5 worm cellular contexts compared by ENCODE assay signal in genomic region chrV:11314025-11314880, ce11.
TF ChIP-seq lines count a peak whose summit lies in the region.

No protein-coding gene starts in this region.

TF ChIP-seq in whole organism, L1 larva, 84 proteins besides CTCF, POLR2A, EP300 and RAD21 (continues in another document):
- TF ChIP-seq lin-13 (GFP tag; optimal IDR thresholded peaks at IDR 0.05; lab: Kevin White, UChicago) (peak; percentile 59), egl-13 (tag; optimal IDR thresholded peaks at IDR 0.05; lab: Kevin White, UChicago) (peak; percentile 9), xbp-1 (tag; optimal IDR thresholded peaks at IDR 0.05; lab: Kevin White, UChicago) (peak; percentile 66), nhr-237 (tag; optimal IDR thresholded peaks at IDR 0.05; lab: Kevin White, UChicago) (no peak), snu-23 (GFP tag; optimal IDR thresholded peaks at IDR 0.05; lab: Kevin White, UChicago) (peak; percentile 70), mef-2 (tag; optimal IDR thresholded peaks at IDR 0.05; lab: Kevin White, UChicago) (no peak), tbx-2 (tag; optimal IDR thresholded peaks at IDR 0.05; lab: Kevin White, UChicago) (peak; percentile 64), blmp-1 (tag; optimal IDR thresholded peaks at IDR 0.05; lab: Kevin White, UChicago) (peak; percentile 67), jun-1 (tag; optimal IDR thresholded peaks at IDR 0.05; lab: Kevin White, UChicago) (peak; percentile 82), mdl-1 (tag; optimal IDR thresholded peaks at IDR 0.05; lab: Kevin White, UChicago) (peak in 1 of 2 experiments; percentile 85), unc-86 (tag; optimal IDR thresholded peaks at IDR 0.05; lab: Kevin White, UChicago) (peak; percentile 31), tlp-1 (tag; optimal IDR thresholded peaks at IDR 0.05; lab: Kevin White, UChicago) (no peak), nhr-76 (tag; optimal IDR thresholded peaks at IDR 0.05; lab: Kevin White, UChicago) (no peak), dsc-1 (tag; optimal IDR thresholded peaks at IDR 0.05; lab: Kevin White, UChicago) (peak; percentile 84), elt-2 (tag; optimal IDR thresholded peaks at IDR 0.05; lab: Kevin White, UChicago) (peak; percentile 66), C34B4.2 (tag; optimal IDR thresholded peaks at IDR 0.05; lab: Kevin White, UChicago) (no peak), ceh-63 (GFP tag; optimal IDR thresholded peaks at IDR 0.05; lab: Kevin White, UChicago) (no peak), isw-1 (GFP tag; IDR thresholded peaks at IDR 0.05; lab: Robert Waterston, UW) (no peak), snpc-4 (tag; optimal IDR thresholded peaks at IDR 0.05; lab: Kevin White, UChicago) (peak; percentile 70)

TF ChIP-seq in whole organism, L3 larva, 47 proteins besides CTCF, POLR2A, EP300 and RAD21 (continues in another document):
- TF ChIP-seq nhr-77 (tag; optimal IDR thresholded peaks at IDR 0.05; lab: Kevin White, UChicago) (no peak), egl-27 (tag; optimal IDR thresholded peaks at IDR 0.05; lab: Kevin White, UChicago) (peak; percentile 55), nhr-12 (tag; optimal IDR thresholded peaks at IDR 0.05; lab: Kevin White, UChicago) (no peak), nhr-43 (tag; optimal IDR thresholded peaks at IDR 0.05; lab: Kevin White, UChicago; ENCODE audit: poor library complexity, severe bottlenecking) (peak; percentile 83), elt-1 (tag; optimal IDR thresholded peaks at IDR 0.05; lab: Kevin White, UChicago) (peak; percentile 41), pqm-1 (tag; optimal IDR thresholded peaks at IDR 0.05; lab: Kevin White, UChicago) (peak; percentile 39), lin-39 (tag; optimal IDR thresholded peaks at IDR 0.05; lab: Kevin White, UChicago) (peak; percentile 77), pha-4 (tag; optimal IDR thresholded peaks at IDR 0.05; lab: Kevin White, UChicago) (peak; percentile 88), ZK546.5 (tag; optimal IDR thresholded peaks at IDR 0.05; lab: Kevin White, UChicago) (no peak), hmg-11 (tag; optimal IDR thresholded peaks at IDR 0.05; lab: Kevin White, UChicago) (peak; percentile 84), nhr-67 (tag; optimal IDR thresholded peaks at IDR 0.05; lab: Kevin White, UChicago) (no peak), tbx-2 (tag; optimal IDR thresholded peaks at IDR 0.05; lab: Kevin White, UChicago) (peak; percentile 74), elt-3 (tag; optimal IDR thresholded peaks at IDR 0.05; lab: Kevin White, UChicago) (peak in 1 of 3 experiments; percentile 64), elt-2 (tag; optimal IDR thresholded peaks at IDR 0.05; lab: Kevin White, UChicago) (peak; percentile 77), nhr-11 (tag; optimal IDR thresholded peaks at IDR 0.05; lab: Kevin White, UChicago) (no peak), ceh-82 (tag; optimal IDR thresholded peaks at IDR 0.05; lab: Kevin White, UChicago) (peak; percentile 95), fkh-10 (GFP tag; optimal IDR thresholded peaks at IDR 0.05; lab: Kevin White, UChicago) (no peak), snpc-4 (tag; optimal IDR thresholded peaks at IDR 0.05; lab: Kevin White, UChicago) (peak; percentile 40), nhr-25 (tag; optimal IDR thresholded peaks at IDR 0.05; lab: Kevin White, UChicago) (peak; percentile 81)

TF ChIP-seq in whole organism, early embryonic, 17 proteins besides CTCF, POLR2A, EP300 and RAD21:
- TF ChIP-seq hmg-4 (GFP tag; optimal IDR thresholded peaks at IDR 0.05; lab: Kevin White, UChicago) (peak; percentile 100), ets-7 (tag; optimal IDR thresholded peaks at IDR 0.05; lab: Kevin White, UChicago) (peak; percentile 98), pes-1 (GFP tag; IDR thresholded peaks at IDR 0.05; lab: Robert Waterston, UW) (peak; percentile 99), F13C5.2 (tag; optimal IDR thresholded peaks at IDR 0.05; lab: Kevin White, UChicago) (peak; percentile 99), flt-1 (GFP tag; IDR thresholded peaks at IDR 0.05; lab: Robert Waterston, UW) (peak; percentile 100), sea-1 (GFP tag; conservative IDR thresholded peaks at IDR 0.05; lab: Robert Waterston, UW) (peak; percentile 100), scrt-1 (GFP tag; IDR thresholded peaks at IDR 0.05; lab: Robert Waterston, UW) (peak; percentile 100), ceh-36 (tag; optimal IDR thresholded peaks at IDR 0.05; lab: Kevin White, UChicago) (peak; percentile 98), tbx-11 (GFP tag; IDR thresholded peaks at IDR 0.05; lab: Robert Waterston, UW) (peak; percentile 100), hmbx-1 (tag; optimal IDR thresholded peaks at IDR 0.05; lab: Kevin White, UChicago) (peak; percentile 95), aly-1 (tag; optimal IDR thresholded peaks at IDR 0.05; lab: Kevin White, UChicago) (peak; percentile 100), tbx-37 (GFP tag; conservative IDR thresholded peaks at IDR 0.05; lab: Robert Waterston, UW) (peak; percentile 100), tra-4 (tag; optimal IDR thresholded peaks at IDR 0.05; lab: Kevin White, UChicago) (peak; percentile 98), hnd-1 (tag; optimal IDR thresholded peaks at IDR 0.05; lab: Kevin White, UChicago) (peak; percentile 96), ceh-13 (GFP tag; optimal IDR thresholded peaks at IDR 0.05; lab: Kevin White, UChicago) (peak; percentile 99), ama-1 (optimal IDR thresholded peaks at IDR 0.05; lab: Kevin White, UChicago) (no peak), B0310.2 (tag; optimal IDR thresholded peaks at IDR 0.05; lab: Kevin White, UChicago) (peak; percentile 99)

TF ChIP-seq in whole organism, midembryonic, 9 proteins besides CTCF, POLR2A, EP300 and RAD21:
- TF ChIP-seq flt-1 (GFP tag; IDR thresholded peaks at IDR 0.05; lab: Robert Waterston, UW) (peak; percentile 99), med-1 (GFP tag; optimal IDR thresholded peaks at IDR 0.05; lab: Kevin White, UChicago; ENCODE audit: insufficient read depth) (peak; percentile 96), klf-2 (GFP tag; conservative IDR thresholded peaks at IDR 0.05; lab: Robert Waterston, UW) (peak; percentile 100), cog-1 (tag; optimal IDR thresholded peaks at IDR 0.05; lab: Kevin White, UChicago) (peak; percentile 98), tab-1 (GFP tag; IDR thresholded peaks at IDR 0.05; lab: Robert Waterston, UW) (peak; percentile 100), ref-1 (GFP tag; conservative IDR thresholded peaks at IDR 0.05; lab: Robert Waterston, UW) (peak; percentile 99), ztf-23 (GFP tag; IDR thresholded peaks at IDR 0.05; lab: Robert Waterston, UW) (peak; percentile 99), ztf-29 (GFP tag; IDR thresholded peaks at IDR 0.05; lab: Robert Waterston, UW) (peak; percentile 100), T22C8.4 (GFP tag; IDR thresholded peaks at IDR 0.05; lab: Robert Waterston, UW) (peak; percentile 99)

TF ChIP-seq in whole organism, young adult, 124 proteins besides CTCF, POLR2A, EP300 and RAD21 (continues in another document):
- TF ChIP-seq madf-8 (GFP tag; conservative IDR thresholded peaks at IDR 0.05; lab: Robert Waterston, UW): peak; percentile 65
- TF ChIP-seq F39B2.1 (GFP tag; IDR thresholded peaks at IDR 0.05; lab: Robert Waterston, UW): peak; percentile 29; the same call in 1 of the 2 replicates
- TF ChIP-seq F49E8.2 (tag; optimal IDR thresholded peaks at IDR 0.05; lab: Kevin White, UChicago; ENCODE audit: insufficient read depth): peak; percentile 93
- peak; percentile 85 for TF ChIP-seq lin-40 (tag; optimal IDR thresholded peaks at IDR 0.05; lab: Kevin White, UChicago)
- TF ChIP-seq dox-1 (GFP tag; IDR thresholded peaks at IDR 0.05; lab: Robert Waterston, UW): peak; percentile 98
- no peak for TF ChIP-seq nfya-1 (tag; optimal IDR thresholded peaks at IDR 0.05; lab: Kevin White, UChicago; ENCODE audit: borderline replicate concordance, insufficient read depth)
- TF ChIP-seq chd-7 (tag; optimal IDR thresholded peaks at IDR 0.05; lab: Kevin White, UChicago): peak; percentile 99
- peak; percentile 92 for TF ChIP-seq hmg-20 (GFP tag; IDR thresholded peaks at IDR 0.05; lab: Robert Waterston, UW)
- peak; percentile 92 for TF ChIP-seq lsy-27 (tag; optimal IDR thresholded peaks at IDR 0.05; lab: Kevin White, UChicago; ENCODE audit: borderline replicate concordance, insufficient read depth)
- TF ChIP-seq mes-4 (tag; optimal IDR thresholded peaks at IDR 0.05; lab: Kevin White, UChicago): peak; percentile 95
- peak; percentile 92; the same call in 1 of the 2 replicates for TF ChIP-seq nfya-2 (GFP tag; IDR thresholded peaks at IDR 0.05; lab: Robert Waterston, UW)
- peak; percentile 96 for TF ChIP-seq him-1 (tag; optimal IDR thresholded peaks at IDR 0.05; lab: Kevin White, UChicago)
- peak; percentile 99 for TF ChIP-seq T26A5.8 (tag; optimal IDR thresholded peaks at IDR 0.05; lab: Kevin White, UChicago)
- peak; percentile 85 for TF ChIP-seq cebp-1 (GFP tag; IDR thresholded peaks at IDR 0.05; lab: Robert Waterston, UW)
- peak; percentile 93 for TF ChIP-seq cebp-1 (tag; optimal IDR thresholded peaks at IDR 0.05; lab: Kevin White, UChicago)
- TF ChIP-seq zfh-2 (GFP tag; conservative IDR thresholded peaks at IDR 0.05; lab: Robert Waterston, UW): peak; percentile 96
- TF ChIP-seq ztf-6 (GFP tag; IDR thresholded peaks at IDR 0.05; lab: Robert Waterston, UW): peak; percentile 94
- TF ChIP-seq ceh-40 (GFP tag; IDR thresholded peaks at IDR 0.05; lab: Robert Waterston, UW): peak; percentile 96
- TF ChIP-seq F10E7.11 (tag; optimal IDR thresholded peaks at IDR 0.05; lab: Kevin White, UChicago): peak; percentile 99
- TF ChIP-seq ZK185.1 (tag; optimal IDR thresholded peaks at IDR 0.05; lab: Kevin White, UChicago; ENCODE audit: poor library complexity, severe bottlenecking): peak; percentile 94
- TF ChIP-seq aptf-3 (GFP tag; IDR thresholded peaks at IDR 0.05; lab: Robert Waterston, UW): peak; percentile 97
- TF ChIP-seq aptf-2 (GFP tag; conservative IDR thresholded peaks at IDR 0.05; lab: Robert Waterston, UW): peak; percentile 84
- TF ChIP-seq F52B5.7 (tag; optimal IDR thresholded peaks at IDR 0.05; lab: Kevin White, UChicago): peak; percentile 100
- peak; percentile 86 for TF ChIP-seq akir-1 (GFP tag; optimal IDR thresholded peaks at IDR 0.05; lab: Kevin White, UChicago)
- TF ChIP-seq mxl-1 (tag; optimal IDR thresholded peaks at IDR 0.05; lab: Kevin White, UChicago): peak; percentile 98
- TF ChIP-seq F33H1.4 (GFP tag; IDR thresholded peaks at IDR 0.05; lab: Robert Waterston, UW): peak; percentile 67
- peak; percentile 65 for TF ChIP-seq ceh-91 (GFP tag; IDR thresholded peaks at IDR 0.05; lab: Robert Waterston, UW)
- TF ChIP-seq attf-5 (GFP tag; optimal IDR thresholded peaks at IDR 0.05; lab: Kevin White, UChicago): peak; percentile 96
- peak; percentile 80 for TF ChIP-seq attf-3 (GFP tag; conservative IDR thresholded peaks at IDR 0.05; lab: Robert Waterston, UW)
- peak; percentile 95 for TF ChIP-seq atf-7 (tag; optimal IDR thresholded peaks at IDR 0.05; lab: Kevin White, UChicago)
- TF ChIP-seq nhr-90 (tag; optimal IDR thresholded peaks at IDR 0.05; lab: Kevin White, UChicago): peak; percentile 97
- peak; percentile 93 for TF ChIP-seq Y79H2A.3 (GFP tag; conservative IDR thresholded peaks at IDR 0.05; lab: Robert Waterston, UW)
- peak; percentile 99 for TF ChIP-seq cebp-2 (GFP tag; IDR thresholded peaks at IDR 0.05; lab: Robert Waterston, UW)
- TF ChIP-seq let-607 (tag; optimal IDR thresholded peaks at IDR 0.05; lab: Kevin White, UChicago): peak; percentile 88 to 90

Comparison
In these comparisons a context has a peak if more than half of its experiments do, and no peak if none do; other contexts are left out.
1. Of the 8 proteins assayed by ChIP-seq in both whole organism, young adult and whole organism, L1 larva: peak only in whole organism, young adult: ama-1 and unc-62; only in whole organism, L1 larva: none; in both: dpl-1, efl-1, lin-35, nhr-90, snpc-4 and unc-130; in neither: 0.